Worm (Caenorhabditis elegans) whole organism, young adult: Measurements from ENCODE around the gene spc-2.

Experiments
- B0336.3 ChIP-seq: fragments of 200-800 bp; sonication (Bioruptor generic); IDR thresholded peaks from 2 replicates; pipeline ENCODE4 v1.3.6; 2022; ENCODE audit warnings: missing genetic modification characterization, missing compliant biosample characterization
- F49E8.2 ChIP-seq: sonication (generic microtip); optimal IDR thresholded peaks from 3 replicates; lab custom pipeline; 2017; ENCODE audit warnings: missing genetic modification characterization, mild to moderate bottlenecking, missing compliant biosample characterization, antibody characterized with exemption, moderate library complexity; ENCODE audit not compliant: insufficient read depth
- ZK185.1 ChIP-seq: sonication (generic microtip); optimal IDR thresholded peaks from 2 replicates; lab custom pipeline; 2016; ENCODE audit warnings: mild to moderate bottlenecking, missing genetic modification characterization, missing compliant biosample characterization; ENCODE audit not compliant: poor library complexity, severe bottlenecking
- akir-1 ChIP-seq: fragments of 200-800 bp; sonication (Bioruptor generic); optimal IDR thresholded peaks from 2 replicates; lab custom pipeline; 2018; ENCODE audit warnings: mild to moderate bottlenecking, missing genetic modification characterization, moderate library complexity, missing compliant biosample characterization
- hlh-12 ChIP-seq: sonication (generic microtip); optimal IDR thresholded peaks from 2 replicates; lab custom pipeline; 2016; ENCODE audit warnings: missing genetic modification characterization, missing compliant biosample characterization
- lin-26 ChIP-seq: fragments of 200-800 bp; sonication (Bioruptor generic); IDR thresholded peaks from 2 replicates; pipeline ENCODE4 v1.3.6; 2022; ENCODE audit warnings: missing genetic modification reagents, missing genetic modification characterization, missing compliant biosample characterization
- lsy-27 ChIP-seq: sonication (generic microtip); optimal IDR thresholded peaks from 2 replicates; lab custom pipeline; 2017; ENCODE audit warnings: missing genetic modification characterization, mild to moderate bottlenecking, missing compliant biosample characterization, antibody characterized with exemption, missing genotype, borderline replicate concordance; ENCODE audit not compliant: insufficient read depth
- repo-1 ChIP-seq: sonication (generic microtip); optimal IDR thresholded peaks from 2 replicates; lab custom pipeline; 2017; ENCODE audit warnings: mild to moderate bottlenecking, missing genetic modification characterization, missing compliant biosample characterization
- snpc-1.3 ChIP-seq: sonication (generic microtip); optimal IDR thresholded peaks from 2 replicates; lab custom pipeline; 2017; ENCODE audit warnings: missing genetic modification characterization, mild to moderate bottlenecking, missing compliant biosample characterization, antibody characterized with exemption, moderate library complexity, missing genotype, missing genetic modification reagents; ENCODE audit not compliant: insufficient read depth
- snpc-4 ChIP-seq, 5 experiments: fragments of 150-350 bp in 1 of 5; sonication (generic microtip) in 4 of 5; optimal IDR thresholded peaks; 2 replicates each; lab custom pipeline; 2014 to 2018; ENCODE audit warnings: missing genetic modification characterization in 5 of 5, missing biosample characterization in 3 of 5, antibody characterized with exemption in 2 of 5, mild to moderate bottlenecking in 2 of 5, missing compliant biosample characterization in 2 of 5, missing genotype in 2 of 5, moderate library complexity in 2 of 5, missing genetic modification reagents in 1 of 5
- tlf-1 ChIP-seq: fragments of 200-800 bp; sonication (Bioruptor generic); optimal IDR thresholded peaks from 2 replicates; lab custom pipeline; 2018; ENCODE audit warnings: mild to moderate bottlenecking, missing genetic modification characterization, missing compliant biosample characterization
- unc-62 ChIP-seq: fragments of 150-350 bp; optimal IDR thresholded peaks from 2 replicates; lab custom pipeline; 2014; ENCODE audit warnings: missing biosample characterization, missing genetic modification reagents, missing genetic modification characterization

ce11 chrIII:8161238-8161637, 20.4 kb upstream of the spc-2 start, which contains the start of gene inpp-5K:
- TF ChIP-seq tlf-1 (no peak), lin-26 (GFP tag; lab: Robert Waterston, UW) (no peak), unc-62 (GFP tag; lab: Kevin White, UChicago) (no peak), snpc-4 (GFP tag; optimal IDR thresholded peaks at IDR 0.05; lab: Kevin White, UChicago) (no peak), snpc-4 (tag; optimal IDR thresholded peaks at IDR 0.05; lab: Kevin White, UChicago) (no peak), hlh-12 (tag; lab: Kevin White, UChicago) (no peak), repo-1 (tag; lab: Kevin White, UChicago) (no peak), akir-1 (GFP tag; lab: Kevin White, UChicago) (no peak), snpc-1.3 (tag; lab: Kevin White, UChicago) (no peak), F49E8.2 (no peak), lsy-27 (tag; lab: Kevin White, UChicago) (no peak), B0336.3 (GFP tag; lab: Robert Waterston, UW) (no peak; the same call in 1 of the 2 replicates), ZK185.1 (tag; lab: Kevin White, UChicago) (no peak)
